Worm (Caenorhabditis elegans): ENCODE measurements around the gene T14G8.2.

T14G8.2 gene

DNA sequence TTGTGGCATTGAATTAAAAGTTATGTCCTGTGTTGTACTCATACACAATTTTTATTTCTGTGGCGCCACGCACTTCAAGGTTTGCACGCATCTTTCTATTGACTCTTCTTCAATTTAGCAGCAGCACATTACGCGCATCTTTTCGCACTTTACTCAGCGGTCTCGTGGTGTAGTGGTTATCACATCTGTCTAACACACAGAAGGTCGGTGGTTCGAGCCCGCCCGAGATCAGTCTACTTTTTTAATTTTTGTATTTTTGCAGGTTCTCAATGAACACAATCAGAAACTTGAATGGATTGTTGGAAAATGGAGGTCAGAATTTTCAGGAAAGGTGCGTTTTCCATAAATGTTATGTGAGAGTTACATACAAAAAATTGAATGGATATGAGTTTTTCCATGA, 14.3 kb upstream of the T14G8.2 start (continued):
- TF ChIP-seq athp-1 (tag; optimal IDR thresholded peaks at IDR 0.05) (peak; percentile 68), egrh-3 (GFP tag; IDR thresholded peaks at IDR 0.05) (0 out of 2 replicates have a peak, but pooled peaks have one; percentile 21), egl-18 (GFP tag; IDR thresholded peaks at IDR 0.05) (0 out of 2 replicates have a peak, but pooled peaks have one; percentile 57), ekl-4 (GFP tag; IDR thresholded peaks at IDR 0.05) (no peak), ama-1 (optimal IDR thresholded peaks at IDR 0.05) (no peak), ama-1 (GFP tag; optimal IDR thresholded peaks at IDR 0.05) (peak in 1 of 2 experiments; percentile 29), D2030.7 (GFP tag; IDR thresholded peaks at IDR 0.05) (peak; percentile 70), tbx-9 (tag; optimal IDR thresholded peaks at IDR 0.05; ENCODE audit: borderline replicate concordance) (no peak), ceh-79 (tag; optimal IDR thresholded peaks at IDR 0.05) (no peak), mel-28 (tag; optimal IDR thresholded peaks at IDR 0.05; ENCODE audit: borderline replicate concordance) (no peak), ztf-18 (tag; optimal IDR thresholded peaks at IDR 0.05) (peak; percentile 57), rec-8 (tag; optimal IDR thresholded peaks at IDR 0.05) (peak; percentile 21 to 43), lin-35 (GFP tag; optimal IDR thresholded peaks at IDR 0.05) (peak in 1 of 3 experiments; percentile 48), T26A5.8 (tag; optimal IDR thresholded peaks at IDR 0.05) (peak; percentile 59), chd-7 (tag; optimal IDR thresholded peaks at IDR 0.05) (peak; percentile 62), tbp1 (GFP tag; optimal IDR thresholded peaks at IDR 0.05) (peak; percentile 97), Y56A3A.18 (GFP tag; IDR thresholded peaks at IDR 0.05) (no peak), ceh-27 (GFP tag; optimal IDR thresholded peaks at IDR 0.05) (peak; percentile 60), Y53F4B.3 (GFP tag; IDR thresholded peaks at IDR 0.05) (no peak), hsf-1 (GFP tag; IDR thresholded peaks at IDR 0.05) (0 out of 2 replicates have a peak, but pooled peaks have one; percentile 13), dpff-1 (tag; optimal IDR thresholded peaks at IDR 0.05) (no peak), mcd-1 (GFP tag; IDR thresholded peaks at IDR 0.05) (peak; percentile 43), dpl-1 (GFP tag; optimal IDR thresholded peaks at IDR 0.05) (no peak), xnd-1 (tag; optimal IDR thresholded peaks at IDR 0.05) (no peak), pbrm-1 (GFP tag; IDR thresholded peaks at IDR 0.05) (peak; percentile 86), repo-1 (tag; optimal IDR thresholded peaks at IDR 0.05) (peak; percentile 18), F52B5.7 (tag; optimal IDR thresholded peaks at IDR 0.05) (peak; percentile 42), snpc-1.1 (tag; optimal IDR thresholded peaks at IDR 0.05; ENCODE audit: insufficient read depth) (no peak), ceh-100 (GFP tag; IDR thresholded peaks at IDR 0.05) (peak; percentile 59), F10E7.11 (tag; optimal IDR thresholded peaks at IDR 0.05) (no peak), somi-1 (GFP tag; optimal IDR thresholded peaks at IDR 0.05) (peak; percentile 51), zim-3 (tag; optimal IDR thresholded peaks at IDR 0.05) (peak; percentile 68), F33H1.4 (GFP tag; IDR thresholded peaks at IDR 0.05) (no peak), let-607 (tag; optimal IDR thresholded peaks at IDR 0.05) (peak; percentile 26 to 30), snpc-1.3 (tag; optimal IDR thresholded peaks at IDR 0.05; ENCODE audit: insufficient read depth) (no peak), die-1 (tag; optimal IDR thresholded peaks at IDR 0.05) (peak; percentile 70), ceh-40 (GFP tag; IDR thresholded peaks at IDR 0.05) (0 out of 2 replicates have a peak, but pooled peaks have one; percentile 37), F23B12.7 (tag; optimal IDR thresholded peaks at IDR 0.05; ENCODE audit: insufficient read depth) (no peak), lin-54 (GFP tag; optimal IDR thresholded peaks at IDR 0.05) (no peak), nhr-27 (tag; optimal IDR thresholded peaks at IDR 0.05) (no peak), fkh-3 (tag; optimal IDR thresholded peaks at IDR 0.05) (no peak), nhr-120 (GFP tag; IDR thresholded peaks at IDR 0.05) (no peak)

Measured in whole organism, young adult.